Worm (Caenorhabditis elegans) whole organism, L4 larva: ENCODE data around the gene F53A2.11.

ENCODE experiments used
- D1046.2 ChIP-seq: fragments of 200-800 bp; sonication (Bioruptor generic); IDR thresholded peaks from 2 replicates; pipeline ENCODE4 v1.3.6; 2022; ENCODE audit warnings: missing genetic modification characterization, missing compliant biosample characterization
- F44E2.7 ChIP-seq: fragments of 200-800 bp; sonication (Bioruptor generic); IDR thresholded peaks from 2 replicates; pipeline ENCODE4 v2.1.2; 2022; ENCODE audit warnings: missing genetic modification characterization, missing compliant biosample characterization
- R02D3.7 ChIP-seq: fragments of 150-350 bp; sonication (generic microtip); optimal IDR thresholded peaks from 3 replicates; lab custom pipeline; 2014; ENCODE audit warnings: missing biosample characterization, missing genetic modification characterization
- T20F7.1 ChIP-seq: fragments of 200-800 bp; sonication (Bioruptor generic); optimal IDR thresholded peaks from 2 replicates; lab custom pipeline; 2018; ENCODE audit warnings: mild to moderate bottlenecking, missing genetic modification characterization, missing compliant biosample characterization
- ZK337.2 ChIP-seq: fragments of 200-800 bp; sonication (Bioruptor generic); IDR thresholded peaks from 2 replicates; pipeline ENCODE4 v1.3.6; 2022; ENCODE audit warnings: missing genetic modification reagents, missing genetic modification characterization, missing compliant biosample characterization
- ZK546.5 ChIP-seq, 2 experiments: sonication (generic microtip); optimal IDR thresholded peaks; 2 replicates each; lab custom pipeline; 2017; ENCODE audit warnings: missing biosample characterization in 2 of 2, missing genetic modification characterization in 2 of 2
- aha-1 ChIP-seq: fragments of 150-350 bp; peaks from one replicate; lab custom pipeline; 2014; ENCODE audit warnings: missing biosample characterization, missing genetic modification characterization
- aly-2 ChIP-seq: sonication (generic microtip); optimal IDR thresholded peaks from 2 replicates; lab custom pipeline; 2018; ENCODE audit warnings: missing biosample characterization, missing genetic modification characterization
- ama-1 ChIP-seq: fragments of 150-350 bp; optimal IDR thresholded peaks from 2 replicates; lab custom pipeline; 2014; ENCODE audit warnings: inconsistent platforms, mixed read lengths
- arid-1 ChIP-seq: fragments of 200-800 bp; sonication (Bioruptor generic); conservative IDR thresholded peaks from 2 replicates; pipeline ENCODE4 v1.3.6; 2022; ENCODE audit warnings: missing genetic modification reagents, missing genetic modification characterization, missing compliant biosample characterization
- ceh-20 ChIP-seq: fragments of 200-800 bp; sonication (Bioruptor generic); IDR thresholded peaks from 2 replicates; pipeline ENCODE4 v1.3.6; 2022; ENCODE audit warnings: missing genetic modification reagents, missing genetic modification characterization, missing compliant biosample characterization
- ceh-44 ChIP-seq: fragments of 200-800 bp; sonication (Bioruptor generic); IDR thresholded peaks from 2 replicates; pipeline ENCODE4 v1.3.6; 2022; ENCODE audit warnings: missing genetic modification reagents, missing genetic modification characterization, missing compliant biosample characterization
- ceh-82 ChIP-seq: sonication (generic microtip); optimal IDR thresholded peaks from 2 replicates; lab custom pipeline; 2017; ENCODE audit warnings: missing biosample characterization, missing genetic modification characterization
- dmd-9 ChIP-seq: fragments of 200-800 bp; sonication (Bioruptor generic); IDR thresholded peaks from 2 replicates; pipeline ENCODE4 v1.3.6; 2022; ENCODE audit warnings: missing genetic modification reagents, missing genetic modification characterization, missing compliant biosample characterization
- dve-1 ChIP-seq: sonication (generic microtip); optimal IDR thresholded peaks from 2 replicates; lab custom pipeline; 2017; ENCODE audit warnings: antibody characterized with exemption, mild to moderate bottlenecking, missing genetic modification characterization, missing compliant biosample characterization; ENCODE audit not compliant: insufficient read depth
- fkh-10 ChIP-seq: fragments of 150-350 bp; optimal IDR thresholded peaks from 2 replicates; lab custom pipeline; 2014; ENCODE audit warnings: missing biosample characterization, missing genetic modification reagents, missing genetic modification characterization
- hmg-1.1 ChIP-seq: fragments of 200-800 bp; sonication (Bioruptor generic); IDR thresholded peaks from 2 replicates; pipeline ENCODE4 v1.3.6; 2022; ENCODE audit warnings: missing genetic modification reagents, missing genetic modification characterization, missing compliant biosample characterization
- lin-29 ChIP-seq: fragments of 200-800 bp; sonication (Bioruptor generic); IDR thresholded peaks from 2 replicates; pipeline ENCODE4 v1.3.6; 2022; ENCODE audit warnings: missing genetic modification reagents, missing genetic modification characterization, missing compliant biosample characterization
- lin-38 ChIP-seq: fragments of 200-800 bp; sonication (Bioruptor generic); IDR thresholded peaks from 2 replicates; pipeline ENCODE4 v1.3.6; 2022; ENCODE audit warnings: missing genetic modification reagents, missing genetic modification characterization, missing compliant biosample characterization
- lsy-2 ChIP-seq, 2 experiments: fragments of 150-350 bp in 1 of 2; sonication (generic microtip) in 1 of 2; optimal IDR thresholded peaks; 2 replicates each; lab custom pipeline; 2014 to 2017; ENCODE audit warnings: missing biosample characterization in 2 of 2, missing genetic modification characterization in 2 of 2
- madf-9 ChIP-seq: fragments of 200-800 bp; sonication (Bioruptor generic); conservative IDR thresholded peaks from 2 replicates; pipeline ENCODE4 v1.3.6; 2022; ENCODE audit warnings: missing genetic modification reagents, missing genetic modification characterization, missing compliant biosample characterization
- mep-1 ChIP-seq: fragments of 150-350 bp; sonication (generic microtip); optimal IDR thresholded peaks from 3 replicates; lab custom pipeline; 2014; ENCODE audit warnings: missing biosample characterization, missing genetic modification characterization
- nhr-102 ChIP-seq: sonication (generic microtip); optimal IDR thresholded peaks from 2 replicates; lab custom pipeline; 2016; ENCODE audit warnings: mild to moderate bottlenecking, missing genetic modification characterization, moderate library complexity, missing compliant biosample characterization
- nhr-11 ChIP-seq: fragments of 150-350 bp; optimal IDR thresholded peaks from 2 replicates; lab custom pipeline; 2014; ENCODE audit warnings: missing biosample characterization, missing genetic modification characterization
- nhr-237 ChIP-seq: sonication (generic microtip); optimal IDR thresholded peaks from 2 replicates; lab custom pipeline; 2017; ENCODE audit warnings: missing biosample characterization, missing genetic modification characterization
- nhr-28 ChIP-seq: fragments of 150-350 bp; optimal IDR thresholded peaks from 2 replicates; lab custom pipeline; 2014; ENCODE audit warnings: missing biosample characterization, missing genetic modification characterization
- nhr-48 ChIP-seq: sonication (generic microtip); optimal IDR thresholded peaks from 2 replicates; lab custom pipeline; 2016; ENCODE audit warnings: mild to moderate bottlenecking, missing genetic modification characterization, missing compliant biosample characterization
- pha-4 ChIP-seq, 2 experiments: fragments of 150-350 bp in 1 of 2; fragments of 200-800 bp in 1 of 2; sonication (Bioruptor generic) in 1 of 2; IDR thresholded peaks in 1 of 2; optimal IDR thresholded peaks in 1 of 2; 2 replicates each; pipeline versions ENCODE4 v1.3.6 to Lab custom; 2014 to 2022; ENCODE audit warnings: missing genetic modification characterization in 2 of 2, missing genetic modification reagents in 2 of 2, missing biosample characterization in 1 of 2, missing compliant biosample characterization in 1 of 2
- tra-1 ChIP-seq: fragments of 200-800 bp; sonication (Bioruptor generic); IDR thresholded peaks from 2 replicates; pipeline ENCODE4 v1.3.6; 2022; ENCODE audit warnings: missing genetic modification reagents, missing genetic modification characterization, missing compliant biosample characterization
- unc-39 ChIP-seq: sonication (generic microtip); optimal IDR thresholded peaks from 2 replicates; lab custom pipeline; 2017; ENCODE audit warnings: missing biosample characterization, missing genetic modification characterization
- unc-62 ChIP-seq, 3 experiments: fragments of 150-350 bp in 1 of 3; sonication (generic microtip); optimal IDR thresholded peaks in 2 of 3; peaks in 1 of 3; 1 replicate in 1 of 3; 2 replicates in 2 of 3; lab custom pipeline; 2014 to 2017; ENCODE audit warnings: missing biosample characterization in 3 of 3, missing genetic modification characterization in 3 of 3, missing genetic modification reagents in 3 of 3, missing genotype in 1 of 3
- zag-1 ChIP-seq: fragments of 150-350 bp; optimal IDR thresholded peaks from 2 replicates; lab custom pipeline; 2014; ENCODE audit warnings: missing biosample characterization, missing genetic modification characterization
- zfp-3 ChIP-seq: fragments of 200-800 bp; sonication (Bioruptor generic); conservative IDR thresholded peaks from 2 replicates; pipeline ENCODE4 v1.3.6; 2022; ENCODE audit warnings: missing genetic modification reagents, missing genetic modification characterization, missing compliant biosample characterization
- zip-11 ChIP-seq: fragments of 200-800 bp; sonication (Bioruptor generic); IDR thresholded peaks from 2 replicates; pipeline ENCODE4 v1.3.6; 2022; ENCODE audit warnings: missing genetic modification characterization, missing compliant biosample characterization
- ztf-11 ChIP-seq: fragments of 150-350 bp; optimal IDR thresholded peaks from 2 replicates; lab custom pipeline; 2014; ENCODE audit warnings: missing biosample characterization, missing genetic modification characterization

The F53A2.11 gene

ce11 chrIII:13333754-13334153, 11.3 kb upstream of the F53A2.11 start, which contains the start of gene sdz-20:
Gene sdz-20 (plus strand): TSS chrIII:13334054.
- no peak for TF ChIP-seq arid-1 (GFP tag; lab: Robert Waterston, UW)

ce11 chrIII:13328911-13329310, 6.4 kb upstream of the F53A2.11 start:
- TF ChIP-seq unc-39 (tag; lab: Kevin White, UChicago) (no peak), ceh-44 (no peak), hmg-1.1 (GFP tag; lab: Robert Waterston, UW) (no peak)

ce11 chrIII:13324739-13325138, 2.3 kb upstream of the F53A2.11 start, which contains the start of gene F53A2.1:
Gene F53A2.1 (minus strand): TSS chrIII:13324839.
- TF ChIP-seq hmg-1.1 (GFP tag; lab: Robert Waterston, UW) (no peak), R02D3.7 (tag; lab: Kevin White, UChicago) (no peak), nhr-102 (tag; lab: Kevin White, UChicago) (no peak), aly-2 (tag; lab: Kevin White, UChicago) (no peak), arid-1 (GFP tag; lab: Robert Waterston, UW) (no peak), unc-39 (tag; lab: Kevin White, UChicago) (no peak), nhr-237 (tag; lab: Kevin White, UChicago) (no peak), lsy-2 (tag; optimal IDR thresholded peaks at IDR 0.05; lab: Kevin White, UChicago) (no peak)
- TF ChIP-seq, all 104 proteins: peak for 0

- TF ChIP-seq aha-1 (tag; lab: Kevin White, UChicago) (peak; percentile 95), nhr-102 (tag; lab: Kevin White, UChicago) (no peak)
These were observed 5.0 kb downstream of the F53A2.11 start for ce11 chrIII:13317383-13317911.

ce11 chrIII:13316935-13317334, 5.5 kb downstream of the F53A2.11 start:
- TF ChIP-seq R02D3.7 (tag; lab: Kevin White, UChicago) (no peak), dmd-9 (GFP tag; lab: Robert Waterston, UW) (no peak), D1046.2 (0 out of 2 replicates have a peak, but pooled peaks have one; percentile 9)
- TF ChIP-seq, all 104 proteins: peak for 1

- peak in 1 of 2 experiments; percentile 91 for TF ChIP-seq unc-62 (GFP tag; optimal IDR thresholded peaks at IDR 0.05 in 1 of 2; lab: Kevin White, UChicago)
- TF ChIP-seq unc-62 (tag; optimal IDR thresholded peaks at IDR 0.05; lab: Kevin White, UChicago), result no peak
- TF ChIP-seq nhr-28, result no peak
These were observed 7.4 kb downstream of the F53A2.11 start, which contains the start of gene dph-7 for ce11 chrIII:13315071-13315470. Gene dph-7 (plus strand): TSS chrIII:13315123.

ce11 chrIII:13314636-13315035, 7.8 kb downstream of the F53A2.11 start:
- TF ChIP-seq arid-1 (GFP tag; lab: Robert Waterston, UW) (no peak), aly-2 (tag; lab: Kevin White, UChicago) (no peak), zag-1 (tag; lab: Kevin White, UChicago) (no peak), nhr-11 (tag; lab: Kevin White, UChicago) (no peak)
- TF ChIP-seq, all 104 proteins: peak for 0

- TF ChIP-seq lsy-2 (tag; optimal IDR thresholded peaks at IDR 0.05; lab: Kevin White, UChicago), result peak in 1 of 2 experiments; percentile 55
- TF ChIP-seq ztf-11, result no peak
- no peak for TF ChIP-seq ama-1 (lab: Kevin White, UChicago)
- no peak for TF ChIP-seq fkh-10 (GFP tag; lab: Kevin White, UChicago)
- TF ChIP-seq tra-1, result no peak
- no peak for TF ChIP-seq F44E2.7
- TF ChIP-seq T20F7.1 (GFP tag; lab: Kevin White, UChicago), result no peak
- no peak for TF ChIP-seq nhr-48 (tag; lab: Kevin White, UChicago)
- no peak for TF ChIP-seq ceh-82 (tag; lab: Kevin White, UChicago)
- no peak for TF ChIP-seq zip-11
- TF ChIP-seq zfp-3 (GFP tag; lab: Robert Waterston, UW), result no peak
- no peak for TF ChIP-seq ceh-44
- TF ChIP-seq mep-1 (tag; lab: Kevin White, UChicago), result peak; percentile 7
- TF ChIP-seq pha-4 (GFP tag; IDR thresholded peaks at IDR 0.05; lab: Robert Waterston, UW), result no peak
- TF ChIP-seq pha-4 (tag; optimal IDR thresholded peaks at IDR 0.05; lab: Kevin White, UChicago), result no peak
- no peak for TF ChIP-seq ceh-20 (GFP tag; lab: Robert Waterston, UW)
- peak; percentile 11 for TF ChIP-seq nhr-28
- peak; percentile 8 for TF ChIP-seq dve-1 (tag; lab: Kevin White, UChicago)
- no peak for TF ChIP-seq lin-29 (GFP tag; lab: Robert Waterston, UW)
- TF ChIP-seq ZK337.2 (GFP tag; lab: Robert Waterston, UW), result no peak
- no peak for TF ChIP-seq ZK546.5 (tag; optimal IDR thresholded peaks at IDR 0.05; lab: Kevin White, UChicago)
- TF ChIP-seq madf-9 (GFP tag; lab: Robert Waterston, UW), result no peak
- TF ChIP-seq lin-38 (GFP tag; lab: Robert Waterston, UW), result peak; percentile 65
These were observed 8.7 kb downstream of the F53A2.11 start, which contains the start of gene Y43F4B.10 for ce11 chrIII:13313788-13314187. Gene Y43F4B.10 (plus strand): TSS chrIII:13314068.
